Worm (Caenorhabditis elegans): ENCODE measurements around the gene clk-1.

Gene clk-1

DNA sequence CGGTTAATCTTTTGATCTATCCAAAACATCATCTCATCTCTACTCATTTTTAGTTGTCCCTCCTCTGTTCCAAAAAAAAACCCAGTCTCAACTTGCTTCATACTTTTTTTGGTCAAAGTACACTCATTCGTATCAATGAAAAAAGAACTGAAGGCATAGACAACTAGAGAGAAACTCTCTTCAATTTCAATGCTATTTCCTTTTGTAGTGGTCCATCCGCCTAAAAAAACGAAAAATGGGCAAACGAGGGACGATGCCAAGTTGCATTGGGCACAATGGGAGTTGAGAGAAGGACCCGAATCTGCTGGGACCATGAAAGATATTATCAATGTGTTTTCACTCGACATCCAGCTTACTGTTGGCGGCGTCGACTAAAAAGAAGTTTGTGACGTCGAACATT is 2.5 kb downstream of the clk-1 start (continued):
- TF ChIP-seq ztf-11 (tag; optimal IDR thresholded peaks at IDR 0.05) (no peak), efl-3 (GFP tag; optimal IDR thresholded peaks at IDR 0.05) (no peak), nhr-20 (tag; optimal IDR thresholded peaks at IDR 0.05) (no peak), dsc-1 (tag; optimal IDR thresholded peaks at IDR 0.05) (no peak), unc-62 (GFP tag; optimal IDR thresholded peaks at IDR 0.05) (no peak), unc-86 (tag; optimal IDR thresholded peaks at IDR 0.05) (no peak), isw-1 (GFP tag; IDR thresholded peaks at IDR 0.05) (no peak), nhr-28 (tag; optimal IDR thresholded peaks at IDR 0.05) (no peak), xbp-1 (tag; optimal IDR thresholded peaks at IDR 0.05) (no peak), egl-27 (tag; optimal IDR thresholded peaks at IDR 0.05) (no peak), nhr-47 (tag; optimal IDR thresholded peaks at IDR 0.05) (no peak), grh-1 (GFP tag; IDR thresholded peaks at IDR 0.05) (no peak), sox-4 (tag; optimal IDR thresholded peaks at IDR 0.05) (no peak), ztf-4 (tag; optimal IDR thresholded peaks at IDR 0.05) (no peak), irx-1 (tag; optimal IDR thresholded peaks at IDR 0.05) (no peak), nhr-84 (tag; optimal IDR thresholded peaks at IDR 0.05) (no peak), fkh-8 (tag; optimal IDR thresholded peaks at IDR 0.05) (no peak), fos-1 (tag; optimal IDR thresholded peaks at IDR 0.05) (no peak), dpl-1 (GFP tag; optimal IDR thresholded peaks at IDR 0.05) (peak in 1 of 3 experiments; percentile 20), lin-35 (GFP tag; optimal IDR thresholded peaks at IDR 0.05) (peak in 1 of 2 experiments; percentile 26), lsy-2 (tag; optimal IDR thresholded peaks at IDR 0.05) (peak in 1 of 2 experiments; percentile 35), hlh-4 (tag; optimal IDR thresholded peaks at IDR 0.05) (no peak)

- no peak for TF ChIP-seq nhr-19 (GFP tag; conservative IDR thresholded peaks at IDR 0.05)
- no peak for TF ChIP-seq fkh-10 (GFP tag; optimal IDR thresholded peaks at IDR 0.05)
These were observed 7.8 kb downstream of the clk-1 start for ce11 chrIII:5285484-5285883.

DNA sequence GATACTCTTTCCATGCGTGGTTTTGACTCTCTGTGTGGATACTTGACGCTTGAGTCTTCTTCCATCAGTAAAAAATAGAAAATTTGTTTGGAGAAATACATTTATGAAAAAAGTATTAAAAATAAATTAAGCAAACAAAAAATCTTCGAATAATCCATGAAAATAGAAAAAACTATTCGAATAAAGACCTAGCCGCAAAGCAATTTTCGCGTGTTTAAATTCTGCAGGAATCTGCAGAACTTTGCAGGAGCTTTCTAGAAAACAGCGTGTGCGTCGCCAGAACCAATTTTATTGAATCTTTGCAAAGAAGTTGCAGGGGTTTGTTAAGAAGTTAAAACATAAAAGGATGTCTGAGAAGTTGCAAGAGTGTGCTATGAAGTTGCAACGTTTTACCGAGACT is 8.5 kb downstream of the clk-1 start, which contains the start of gene ZC395.11:
Gene ZC395.11 (minus strand): TSS at position 101 of the 400 bp plus-strand sequence.
- TF ChIP-seq Y116A8C.19 (tag; optimal IDR thresholded peaks at IDR 0.05; ENCODE audit: borderline replicate concordance) (no peak), nhr-237 (tag; optimal IDR thresholded peaks at IDR 0.05) (no peak), vab-15 (tag; optimal IDR thresholded peaks at IDR 0.05) (no peak), sox-4 (tag; optimal IDR thresholded peaks at IDR 0.05) (no peak), unc-86 (tag; optimal IDR thresholded peaks at IDR 0.05) (no peak), lin-35 (GFP tag; optimal IDR thresholded peaks at IDR 0.05) (no peak), unc-98 (GFP tag; IDR thresholded peaks at IDR 0.05) (no peak), ama-1 (optimal IDR thresholded peaks at IDR 0.05) (no peak), isw-1 (GFP tag; IDR thresholded peaks at IDR 0.05) (no peak), ets-5 (GFP tag; IDR thresholded peaks at IDR 0.05) (no peak), unc-62 (GFP tag; optimal IDR thresholded peaks at IDR 0.05) (no peak), alr-1 (tag; optimal IDR thresholded peaks at IDR 0.05; ENCODE audit: borderline replicate concordance) (no peak), aha-1 (tag; optimal IDR thresholded peaks at IDR 0.05) (no peak), nhr-47 (tag; optimal IDR thresholded peaks at IDR 0.05) (no peak)

- no peak for TF ChIP-seq nhr-76 (tag; optimal IDR thresholded peaks at IDR 0.05)
- no peak for TF ChIP-seq ceh-8 (GFP tag; optimal IDR thresholded peaks at IDR 0.05)
- no peak for TF ChIP-seq nhr-90 (tag; optimal IDR thresholded peaks at IDR 0.05; ENCODE audit: poor library complexity)
- TF ChIP-seq mdl-1 (tag; optimal IDR thresholded peaks at IDR 0.05) = no peak
- TF ChIP-seq ceh-88 (GFP tag; IDR thresholded peaks at IDR 0.05) = no peak
- TF ChIP-seq snu-23 (GFP tag; optimal IDR thresholded peaks at IDR 0.05) = no peak
- no peak for TF ChIP-seq nhr-28 (tag; optimal IDR thresholded peaks at IDR 0.05)
- no peak for TF ChIP-seq isw-1 (GFP tag; IDR thresholded peaks at IDR 0.05)
- TF ChIP-seq C34B4.2 (tag; optimal IDR thresholded peaks at IDR 0.05) = no peak
- TF ChIP-seq elt-3 (tag; optimal IDR thresholded peaks at IDR 0.05) = no peak
- TF ChIP-seq zag-1 (tag; optimal IDR thresholded peaks at IDR 0.05) = no peak
- TF ChIP-seq lin-13 (GFP tag; optimal IDR thresholded peaks at IDR 0.05) = no peak
- TF ChIP-seq nhr-71 (tag; optimal IDR thresholded peaks at IDR 0.05) = no peak
- TF ChIP-seq xbp-1 (tag; optimal IDR thresholded peaks at IDR 0.05) = no peak
- no peak for TF ChIP-seq skn-1 (tag; optimal IDR thresholded peaks at IDR 0.05)
- TF ChIP-seq blmp-1 (tag; optimal IDR thresholded peaks at IDR 0.05) = no peak
- no peak for TF ChIP-seq nhr-20 (tag; optimal IDR thresholded peaks at IDR 0.05)
- TF ChIP-seq unc-30 (tag; optimal IDR thresholded peaks at IDR 0.05) = no peak
- no peak for TF ChIP-seq zip-4 (GFP tag; optimal IDR thresholded peaks at IDR 0.05)
These were observed 10.2 kb downstream of the clk-1 start, which contains the start of gene T15B12.1 for ce11 chrIII:5287877-5288276. Gene T15B12.1 (plus strand): TSS chrIII:5288177.

Measured in whole organism, L1 larva.